Fruit fly (Drosophila melanogaster) whole organism, embryonic: ENCODE measurements around the gene CG32354.

Experiments
- ATbp ChIP-seq: fragments of 200-800 bp; sonication (Bioruptor generic); optimal IDR thresholded peaks from 2 replicates; lab custom pipeline; 2017; ENCODE audit warnings: missing biosample characterization, mild to moderate bottlenecking, missing genetic modification characterization, missing genetic modification reagents
- B-H2 ChIP-seq: fragments of 200-800 bp; sonication (Bioruptor generic); optimal IDR thresholded peaks from 2 replicates; lab custom pipeline; 2018; ENCODE audit warnings: missing biosample characterization, mild to moderate bottlenecking, missing genetic modification characterization
- Bgb ChIP-seq: fragments of 200-800 bp; sonication (Bioruptor generic); IDR thresholded peaks from 2 replicates; pipeline ENCODE4 v1.3.6; 2022; ENCODE audit warnings: missing biosample characterization, missing genetic modification characterization; ENCODE audit not compliant: partially characterized antibody
- CG10366 ChIP-seq: fragments of 200-800 bp; sonication (Bioruptor generic); IDR thresholded peaks from 2 replicates; pipeline ENCODE4 v1.3.6; 2022; ENCODE audit warnings: missing biosample characterization, missing genetic modification characterization
- CG11085 ChIP-seq: fragments of 200-800 bp; sonication (Bioruptor generic); IDR thresholded peaks from 2 replicates; pipeline ENCODE4 v1.3.6; 2022; ENCODE audit warnings: missing biosample characterization, missing genetic modification characterization
- CG11560 ChIP-seq: fragments of 200-800 bp; sonication (Bioruptor generic); IDR thresholded peaks from 3 replicates; pipeline ENCODE4 v1.3.6; 2022; ENCODE audit warnings: missing biosample characterization, missing genetic modification characterization
- CG13287 ChIP-seq: fragments of 200-800 bp; sonication (Bioruptor generic); IDR thresholded peaks from 2 replicates; pipeline ENCODE4 v1.3.6; 2022; ENCODE audit warnings: missing biosample characterization, missing genetic modification characterization; ENCODE audit not compliant: partially characterized antibody
- CG13775 ChIP-seq: fragments of 200-800 bp; sonication (Bioruptor generic); optimal IDR thresholded peaks from 3 replicates; lab custom pipeline; 2017; ENCODE audit warnings: missing biosample characterization, mild to moderate bottlenecking, missing genetic modification characterization
- CG15479 ChIP-seq: fragments of 200-800 bp; sonication (Bioruptor generic); optimal IDR thresholded peaks from 3 replicates; lab custom pipeline; 2019; ENCODE audit warnings: missing biosample characterization, mild to moderate bottlenecking, missing genetic modification characterization, moderate library complexity
- CG15601 ChIP-seq: fragments of 200-800 bp; sonication (Bioruptor generic); optimal IDR thresholded peaks from 3 replicates; lab custom pipeline; 2019; ENCODE audit warnings: missing biosample characterization, mild to moderate bottlenecking, missing genetic modification characterization, moderate library complexity
- CG16815 ChIP-seq: fragments of 200-800 bp; sonication (Bioruptor generic); optimal IDR thresholded peaks from 3 replicates; lab custom pipeline; 2017; ENCODE audit warnings: missing biosample characterization, mild to moderate bottlenecking, missing genetic modification characterization
- CG17568 ChIP-seq: fragments of 200-800 bp; sonication (Bioruptor generic); optimal IDR thresholded peaks from 2 replicates; lab custom pipeline; 2018; ENCODE audit warnings: missing biosample characterization, mild to moderate bottlenecking, missing genetic modification characterization, moderate library complexity
- CG17612 ChIP-seq: fragments of 200-800 bp; sonication (Bioruptor generic); IDR thresholded peaks from 2 replicates; pipeline ENCODE4 v1.3.6; 2022; ENCODE audit warnings: missing biosample characterization, missing genetic modification characterization
- CG18764 ChIP-seq: fragments of 200-800 bp; sonication (Bioruptor generic); optimal IDR thresholded peaks from 3 replicates; lab custom pipeline; 2016; ENCODE audit warnings: missing biosample characterization, missing genetic modification characterization
- CG2116 ChIP-seq: fragments of 200-800 bp; sonication (Bioruptor generic); optimal IDR thresholded peaks from 3 replicates; lab custom pipeline; 2018; ENCODE audit warnings: missing biosample characterization, mild to moderate bottlenecking, missing genetic modification characterization
- CG2712 ChIP-seq: fragments of 200-800 bp; optimal IDR thresholded peaks from 3 replicates; lab custom pipeline; 2019; ENCODE audit warnings: missing biosample characterization, mild to moderate bottlenecking, missing genetic modification characterization, moderate library complexity
- CG31365 ChIP-seq: fragments of 200-800 bp; sonication (Bioruptor generic); optimal IDR thresholded peaks from 2 replicates; lab custom pipeline; 2018; ENCODE audit warnings: missing biosample characterization, mild to moderate bottlenecking, missing genetic modification characterization
- CG32767 ChIP-seq: fragments of 200-800 bp; sonication (Bioruptor generic); IDR thresholded peaks from 2 replicates; pipeline ENCODE4 v1.3.6; 2022; ENCODE audit warnings: missing biosample characterization, missing genetic modification characterization
- CG34376 ChIP-seq: fragments of 200-800 bp; sonication (Bioruptor generic); optimal IDR thresholded peaks from 2 replicates; lab custom pipeline; 2018; ENCODE audit warnings: missing biosample characterization, mild to moderate bottlenecking, missing genetic modification characterization
- CG4282 ChIP-seq: fragments of 200-800 bp; sonication (Bioruptor generic); optimal IDR thresholded peaks from 2 replicates; lab custom pipeline; 2016; ENCODE audit warnings: missing biosample characterization, missing genetic modification characterization
- CG4707 ChIP-seq: fragments of 200-800 bp; sonication (Bioruptor generic); optimal IDR thresholded peaks from 2 replicates; lab custom pipeline; 2018; ENCODE audit warnings: missing biosample characterization, mild to moderate bottlenecking, missing genetic modification characterization, moderate library complexity
- CG7556 ChIP-seq: fragments of 200-800 bp; sonication (Bioruptor generic); optimal IDR thresholded peaks from 2 replicates; lab custom pipeline; 2017; ENCODE audit warnings: missing biosample characterization, mild to moderate bottlenecking, missing genetic modification characterization
- CG7839 ChIP-seq: fragments of 200-800 bp; sonication (Bioruptor generic); optimal IDR thresholded peaks from 3 replicates; lab custom pipeline; 2018; ENCODE audit warnings: missing biosample characterization, mild to moderate bottlenecking, missing genetic modification characterization, moderate library complexity
- CG9817 ChIP-seq: fragments of 200-800 bp; sonication (Bioruptor generic); optimal IDR thresholded peaks from 2 replicates; lab custom pipeline; 2018; ENCODE audit warnings: missing biosample characterization, mild to moderate bottlenecking, missing genetic modification characterization, moderate library complexity
- CG9932 ChIP-seq: fragments of 200-800 bp; sonication (Bioruptor generic); IDR thresholded peaks from 2 replicates; pipeline ENCODE4 v1.3.6; 2022; ENCODE audit warnings: missing biosample characterization, missing genetic modification characterization
- CkIIα-i1 ChIP-seq: fragments of 200-800 bp; sonication (Bioruptor generic); IDR thresholded peaks from 2 replicates; pipeline ENCODE4 v1.3.6; 2022; ENCODE audit warnings: missing biosample characterization, missing genetic modification characterization
- D19B ChIP-seq: fragments of 200-800 bp; sonication (Bioruptor generic); optimal IDR thresholded peaks from 2 replicates; lab custom pipeline; 2017; ENCODE audit warnings: missing biosample characterization, mild to moderate bottlenecking, missing genetic modification characterization
- Dek ChIP-seq: fragments of 200-800 bp; sonication (Bioruptor generic); optimal IDR thresholded peaks from 3 replicates; lab custom pipeline; 2019; ENCODE audit warnings: missing biosample characterization, mild to moderate bottlenecking, missing genetic modification characterization, moderate library complexity
- Drgx ChIP-seq: fragments of 200-800 bp; sonication (Bioruptor generic); IDR thresholded peaks from 2 replicates; pipeline ENCODE4 v1.3.6; 2022; ENCODE audit warnings: missing biosample characterization, missing genetic modification characterization
- Ets65A ChIP-seq: fragments of 200-800 bp; sonication (Bioruptor generic); peaks from one replicate; lab custom pipeline; 2016; ENCODE audit warnings: missing biosample characterization, missing genetic modification characterization
- Ets97D ChIP-seq: fragments of 200-800 bp; sonication (Bioruptor generic); optimal IDR thresholded peaks from 3 replicates; lab custom pipeline; 2016; ENCODE audit warnings: missing biosample characterization, missing genetic modification characterization
- HmgD ChIP-seq: fragments of 200-800 bp; sonication (Bioruptor generic); optimal IDR thresholded peaks from 3 replicates; lab custom pipeline; 2016; ENCODE audit warnings: missing biosample characterization, missing genetic modification characterization
- Hmr ChIP-seq: fragments of 200-800 bp; sonication (Bioruptor generic); optimal IDR thresholded peaks from 3 replicates; lab custom pipeline; 2017; ENCODE audit warnings: mild to moderate bottlenecking, missing biosample characterization, missing genetic modification reagents, missing genetic modification characterization
- Lhr ChIP-seq: fragments of 200-800 bp; sonication (Bioruptor generic); optimal IDR thresholded peaks from 3 replicates; lab custom pipeline; 2017; ENCODE audit warnings: mild to moderate bottlenecking, missing biosample characterization, missing genetic modification reagents, missing genetic modification characterization
- Med ChIP-seq: fragments of 200-800 bp; sonication (Bioruptor generic); peaks from one replicate; lab custom pipeline; 2016; ENCODE audit warnings: missing biosample characterization, missing genetic modification characterization, mild to moderate bottlenecking, inconsistent platforms, moderate library complexity
- NK7.1 ChIP-seq: fragments of 200-800 bp; sonication (Bioruptor generic); optimal IDR thresholded peaks from 3 replicates; lab custom pipeline; 2016; ENCODE audit warnings: missing biosample characterization, missing genetic modification characterization
- Side ChIP-seq: fragments of 200-800 bp; sonication (Bioruptor generic); optimal IDR thresholded peaks from 2 replicates; lab custom pipeline; 2016; ENCODE audit warnings: missing biosample characterization, missing genetic modification characterization
- Usf ChIP-seq: fragments of 200-800 bp; sonication (Bioruptor generic); optimal IDR thresholded peaks from 2 replicates; lab custom pipeline; 2017; ENCODE audit warnings: missing genotype, missing biosample characterization, missing genetic modification characterization
- dan ChIP-seq: fragments of 200-800 bp; sonication (Bioruptor generic); IDR thresholded peaks from 2 replicates; pipeline ENCODE4 v1.3.6; 2022; ENCODE audit warnings: missing biosample characterization, missing genetic modification characterization
- dm ChIP-seq: fragments of 200-800 bp; sonication (Bioruptor generic); optimal IDR thresholded peaks from 3 replicates; lab custom pipeline; 2016; ENCODE audit warnings: missing biosample characterization, missing genetic modification characterization
- dmrt99B ChIP-seq: fragments of 200-800 bp; sonication (Bioruptor generic); optimal IDR thresholded peaks from 2 replicates; lab custom pipeline; 2018; ENCODE audit warnings: missing biosample characterization, mild to moderate bottlenecking, missing genetic modification characterization, moderate library complexity
- ems ChIP-seq: fragments of 200-800 bp; sonication (Bioruptor generic); optimal IDR thresholded peaks from 3 replicates; lab custom pipeline; 2016; ENCODE audit warnings: missing biosample characterization, missing genetic modification characterization
- en ChIP-seq: fragments of 200-800 bp; sonication (Bioruptor generic); optimal IDR thresholded peaks from 2 replicates; lab custom pipeline; 2016; ENCODE audit warnings: missing biosample characterization, missing genetic modification characterization
- ken ChIP-seq: fragments of 200-800 bp; sonication (Bioruptor generic); IDR thresholded peaks from 3 replicates; pipeline ENCODE4 v1.3.6; 2022; ENCODE audit warnings: missing biosample characterization, missing genetic modification characterization
- klu ChIP-seq: fragments of 200-800 bp; sonication (Bioruptor generic); IDR thresholded peaks from 2 replicates; pipeline ENCODE4 v1.3.6; 2022; ENCODE audit warnings: missing biosample characterization, missing genetic modification characterization
- lab ChIP-seq: fragments of 200-800 bp; sonication (Bioruptor generic); optimal IDR thresholded peaks from 3 replicates; lab custom pipeline; 2017; ENCODE audit warnings: missing biosample characterization, missing genetic modification characterization, mild to moderate bottlenecking, moderate library complexity, missing genetic modification reagents
- nmo ChIP-seq: fragments of 200-800 bp; sonication (Bioruptor generic); optimal IDR thresholded peaks from 2 replicates; lab custom pipeline; 2018; ENCODE audit warnings: missing biosample characterization, mild to moderate bottlenecking, missing genetic modification characterization, moderate library complexity
- pzg ChIP-seq: fragments of 200-800 bp; sonication (Bioruptor generic); optimal IDR thresholded peaks from 3 replicates; lab custom pipeline; 2018; ENCODE audit warnings: missing biosample characterization, mild to moderate bottlenecking, missing genetic modification characterization, moderate library complexity
- sima ChIP-seq: fragments of 200-800 bp; sonication (Bioruptor generic); optimal IDR thresholded peaks from 2 replicates; lab custom pipeline; 2016; ENCODE audit warnings: missing biosample characterization, missing genetic modification characterization
- twi ChIP-seq: fragments of 200-800 bp; optimal IDR thresholded peaks from 2 replicates; lab custom pipeline; 2019; ENCODE audit warnings: missing biosample characterization, mild to moderate bottlenecking, missing genetic modification characterization, moderate library complexity
- wek ChIP-seq: fragments of 200-800 bp; sonication (Bioruptor generic); optimal IDR thresholded peaks from 3 replicates; lab custom pipeline; 2018; ENCODE audit warnings: missing biosample characterization, mild to moderate bottlenecking, missing genetic modification characterization, moderate library complexity

The CG32354 gene

dm6 chr3L:8448517-8448889, 26.5 kb upstream of the CG32354 start (continued):
- TF ChIP-seq ems (GFP tag; lab: Kevin White, UChicago) (no peak), ken (GFP tag; lab: Robert Waterston, UW) (no peak), Lhr (GFP tag; lab: Kevin White, UChicago) (no peak), CG4707 (GFP tag; lab: Kevin White, UChicago) (no peak), Drgx (GFP tag; lab: Robert Waterston, UW) (peak; percentile 58), CG31365 (tag; lab: Kevin White, UChicago) (no peak), CG7839 (peak; percentile 13), CG9817 (tag; lab: Kevin White, UChicago) (no peak), CG11560 (tag; lab: Robert Waterston, UW) (no peak), wek (GFP tag; lab: Kevin White, UChicago) (no peak), Bgb (no peak), CG17612 (GFP tag; lab: Robert Waterston, UW) (no peak), nmo (GFP tag; lab: Kevin White, UChicago) (peak; percentile 6), HmgD (GFP tag; lab: Kevin White, UChicago) (peak; percentile 17), CG7556 (GFP tag; lab: Kevin White, UChicago) (peak; percentile 55), Hmr (GFP tag; lab: Kevin White, UChicago) (peak; percentile 43), CG2712 (tag; lab: Kevin White, UChicago) (peak; percentile 10), dm (GFP tag; lab: Kevin White, UChicago) (no peak), CG2116 (no peak), CG16815 (GFP tag; lab: Kevin White, UChicago) (no peak), Side (GFP tag; lab: Kevin White, UChicago) (no peak), twi (tag; lab: Kevin White, UChicago) (no peak), CG11085 (GFP tag; lab: Robert Waterston, UW) (no peak), CkIIα-i1 (GFP tag; lab: Robert Waterston, UW) (no peak), klu (GFP tag; lab: Robert Waterston, UW) (no peak), CG17568 (GFP tag; lab: Kevin White, UChicago) (no peak), ATbp (peak; percentile 47), NK7.1 (GFP tag; lab: Kevin White, UChicago) (no peak), B-H2 (no peak), D19B (GFP tag; lab: Kevin White, UChicago) (no peak), Dek (tag; lab: Kevin White, UChicago) (no peak)
- TF ChIP-seq, all 482 proteins: peak for 53

DNA sequence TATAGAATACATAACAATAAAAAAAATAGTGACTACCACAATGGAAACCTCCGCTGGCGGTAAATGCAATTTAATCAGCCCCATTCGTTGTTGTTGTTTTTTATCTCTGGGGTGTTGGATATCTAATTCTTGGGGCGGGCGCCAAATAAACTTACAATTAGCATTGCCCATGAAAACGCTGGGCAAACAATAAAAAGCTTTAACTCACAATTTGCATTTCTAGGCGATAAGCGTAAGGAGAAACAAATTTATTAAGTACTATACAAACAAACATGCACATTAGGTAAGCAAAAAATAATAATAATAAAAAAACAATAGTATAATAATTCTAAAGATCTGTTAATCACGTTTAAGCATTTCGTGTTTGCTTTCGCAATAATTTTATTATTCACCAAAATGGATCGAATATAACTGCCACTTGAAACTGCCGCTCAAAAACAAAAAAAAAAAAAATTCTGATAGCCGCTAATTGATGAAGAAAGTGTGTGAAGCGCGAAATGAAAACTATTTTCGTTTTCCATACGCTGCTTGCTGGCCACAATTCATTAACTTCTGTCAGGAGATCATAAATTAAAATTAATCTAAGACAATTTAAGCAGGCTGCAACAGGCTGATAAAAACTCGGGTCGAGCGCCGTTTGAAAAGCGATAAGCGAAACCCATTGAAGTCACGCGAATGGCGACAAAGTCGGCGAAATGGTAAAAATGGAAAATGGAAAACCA, 26.0 kb upstream of the CG32354 start:
- TF ChIP-seq dmrt99B (tag; lab: Kevin White, UChicago) (no peak), B-H2 (no peak), CG15601 (tag; lab: Kevin White, UChicago) (no peak), Ets97D (GFP tag; lab: Kevin White, UChicago) (no peak), dan (GFP tag; lab: Robert Waterston, UW) (no peak), CG13775 (no peak), CG4282 (no peak), CG13287 (GFP tag; lab: Robert Waterston, UW) (no peak), lab (GFP tag; lab: Kevin White, UChicago) (peak; percentile 41), CG18764 (no peak), CG34376 (GFP tag; lab: Kevin White, UChicago) (peak; percentile 24), en (no peak), Ets65A (GFP tag; lab: Kevin White, UChicago) (no peak), CG32767 (no peak), sima (GFP tag; lab: Kevin White, UChicago) (no peak), CG9932 (GFP tag; lab: Robert Waterston, UW) (no peak), CG15479 (GFP tag; lab: Kevin White, UChicago) (peak; percentile 58), CG10366 (GFP tag; lab: Robert Waterston, UW) (no peak), Med (GFP tag; lab: Kevin White, UChicago) (peak; percentile 23), pzg (no peak), Usf (GFP tag; lab: Kevin White, UChicago) (no peak)
